Worm (Caenorhabditis elegans) whole organism, L2 larva: Measurements from ENCODE around the gene Y45F10D.6.

Experiments used
- ama-1 ChIP-seq: fragments of 150-350 bp; optimal IDR thresholded peaks from 2 replicates; lab custom pipeline; 2018; ENCODE audit warnings: inconsistent platforms
- egl-27 ChIP-seq: sonication (generic microtip); optimal IDR thresholded peaks from 3 replicates; lab custom pipeline; 2017; ENCODE audit warnings: missing biosample characterization, missing genetic modification reagents, missing genetic modification characterization
- elt-1 ChIP-seq: fragments of 150-350 bp; optimal IDR thresholded peaks from 2 replicates; lab custom pipeline; 2014; ENCODE audit warnings: missing biosample characterization, missing genetic modification characterization
- mbf-1 ChIP-seq: sonication (generic microtip); optimal IDR thresholded peaks from 2 replicates; lab custom pipeline; 2017; ENCODE audit warnings: missing biosample characterization, missing genetic modification characterization

- TF ChIP-seq egl-27 (tag; lab: Kevin White, UChicago), result no peak
- TF ChIP-seq ama-1 (lab: Kevin White, UChicago), result no peak
- no peak for TF ChIP-seq mbf-1 (tag; lab: Kevin White, UChicago)
- TF ChIP-seq elt-1 (tag; lab: Kevin White, UChicago), result no peak
Observed at ce11 chrIV:13763449-13763848, 34.3 kb downstream of the Y45F10D.6 start.
